Fruit fly (Drosophila melanogaster): ENCODE measurements around the gene eIF5B.

Gene eIF5B

dm6 chr3L:3394854-3395723 is 65.7 kb downstream of the eIF5B start (continued):
- TF ChIP-seq Fer3 (tag; optimal IDR thresholded peaks at IDR 0.05) (peak; percentile 30), zfh1 (GFP tag; IDR thresholded peaks at IDR 0.05) (peak; percentile 97), Hr51 (GFP tag; optimal IDR thresholded peaks at IDR 0.05) (peak; percentile 81), NK7.1 (GFP tag; optimal IDR thresholded peaks at IDR 0.05) (peak; percentile 59), CG5180 (GFP tag; optimal IDR thresholded peaks at IDR 0.05) (peak; percentile 16), lov (optimal IDR thresholded peaks at IDR 0.05) (no peak), lov (GFP tag; IDR thresholded peaks at IDR 0.05) (peak; percentile 98), pzg (GFP tag; optimal IDR thresholded peaks at IDR 0.05) (no peak), CG34224 (GFP tag; IDR thresholded peaks at IDR 0.05; ENCODE audit: partially characterized antibody) (no peak), CG18476 (GFP tag; optimal IDR thresholded peaks at IDR 0.05) (peak; percentile 53), ranshi (GFP tag; IDR thresholded peaks at IDR 0.05) (peak; percentile 91), tna (GFP tag; IDR thresholded peaks at IDR 0.05; ENCODE audit: partially characterized antibody) (no peak), CG8290 (GFP tag; optimal IDR thresholded peaks at IDR 0.05) (peak; percentile 90), CG8290 (tag; optimal IDR thresholded peaks at IDR 0.05) (peak; percentile 69 to 79), ind (GFP tag; optimal IDR thresholded peaks at IDR 0.05) (peak; percentile 73), Ets65A (GFP tag) (peak; percentile 99), CG2116 (GFP tag; optimal IDR thresholded peaks at IDR 0.05) (peak; percentile 71), chm (GFP tag; IDR thresholded peaks at IDR 0.05) (peak; percentile 97), schlank (tag; optimal IDR thresholded peaks at IDR 0.05) (no peak), CG9215 (GFP tag; IDR thresholded peaks at IDR 0.05) (peak; percentile 50), CG7271 (tag; optimal IDR thresholded peaks at IDR 0.05) (peak; percentile 69), MESR4 (GFP tag; optimal IDR thresholded peaks at IDR 0.05) (peak; percentile 38), seq (GFP tag; IDR thresholded peaks at IDR 0.05) (peak; percentile 82), Hr78 (GFP tag; optimal IDR thresholded peaks at IDR 0.05) (peak in 1 of 2 experiments; percentile 84), CG17612 (GFP tag; IDR thresholded peaks at IDR 0.05) (peak; percentile 44; the same call in 1 of the 2 replicates), HmgZ (tag; optimal IDR thresholded peaks at IDR 0.05) (peak; percentile 6), CG10654 (GFP tag; optimal IDR thresholded peaks at IDR 0.05) (peak; percentile 59), CG7928 (GFP tag; optimal IDR thresholded peaks at IDR 0.05) (no peak), al (GFP tag; IDR thresholded peaks at IDR 0.05) (no peak), bowl (GFP tag; IDR thresholded peaks at IDR 0.05) (peak; percentile 82), kah (GFP tag; optimal IDR thresholded peaks at IDR 0.05) (peak; percentile 14), CG8359 (GFP tag; optimal IDR thresholded peaks at IDR 0.05; ENCODE audit: borderline replicate concordance) (peak; percentile 79), sc (optimal IDR thresholded peaks at IDR 0.05) (no peak), sc (GFP tag; optimal IDR thresholded peaks at IDR 0.05) (peak; percentile 97), CG30431 (GFP tag; optimal IDR thresholded peaks at IDR 0.05) (peak; percentile 97), CG8281 (tag; optimal IDR thresholded peaks at IDR 0.05) (peak; percentile 17), jing (GFP tag; optimal IDR thresholded peaks at IDR 0.05) (peak; percentile 96), pita (GFP tag; optimal IDR thresholded peaks at IDR 0.05) (no peak), CG12071 (GFP tag; optimal IDR thresholded peaks at IDR 0.05) (peak; percentile 37), Elba2 (GFP tag; optimal IDR thresholded peaks at IDR 0.05) (peak; percentile 86), Deaf1 (tag; optimal IDR thresholded peaks at IDR 0.05) (peak; percentile 4), vnd (GFP tag; IDR thresholded peaks at IDR 0.05; ENCODE audit: partially characterized antibody) (no peak), lbe (GFP tag; optimal IDR thresholded peaks at IDR 0.05) (peak; percentile 92), fru (optimal IDR thresholded peaks at IDR 0.05) (no peak), dati (GFP tag; IDR thresholded peaks at IDR 0.05) (peak; percentile 85), crp (GFP tag; optimal IDR thresholded peaks at IDR 0.05) (peak; percentile 37 to 60), Hsf (GFP tag; optimal IDR thresholded peaks at IDR 0.05) (peak; percentile 93), slbo (GFP tag; IDR thresholded peaks at IDR 0.05) (peak; percentile 46), fd102C (GFP tag; optimal IDR thresholded peaks at IDR 0.05) (peak; percentile 91)
